Fruit fly (Drosophila melanogaster): ENCODE measurements around the gene CG7168.

Gene CG7168

dm6 chr3R:18243000-18243399 is 17.1 kb upstream of the CG7168 start:
- peak; percentile 97 for TF ChIP-seq CG17385 (GFP tag; optimal IDR thresholded peaks at IDR 0.05)
- peak; percentile 48 for TF ChIP-seq sqz (GFP tag; optimal IDR thresholded peaks at IDR 0.05)
- peak in 1 of 2 experiments; percentile 27 for TF ChIP-seq Trl (optimal IDR thresholded peaks at IDR 0.05)
- TF ChIP-seq Trl (GFP tag; optimal IDR thresholded peaks at IDR 0.05): no peak
- peak; percentile 22; the same call in 1 of the 2 replicates for TF ChIP-seq CG10321 (GFP tag; IDR thresholded peaks at IDR 0.05)
- TF ChIP-seq sob (GFP tag; IDR thresholded peaks at IDR 0.05): peak; percentile 2; the same call in 1 of the 2 replicates
- TF ChIP-seq nom (GFP tag; optimal IDR thresholded peaks at IDR 0.05): peak; percentile 27
- no peak for TF ChIP-seq en (GFP tag; optimal IDR thresholded peaks at IDR 0.05)
- no peak for TF ChIP-seq onecut (GFP tag; IDR thresholded peaks at IDR 0.05)
- peak; percentile 37 for TF ChIP-seq sens (GFP tag)
- no peak for TF ChIP-seq CG4617 (GFP tag; optimal IDR thresholded peaks at IDR 0.05; ENCODE audit: borderline replicate concordance)
- peak; percentile 55 for TF ChIP-seq CG1529 (GFP tag; optimal IDR thresholded peaks at IDR 0.05)
- TF ChIP-seq HLH4C (GFP tag; IDR thresholded peaks at IDR 0.05; ENCODE audit: partially characterized antibody): 0 out of 3 replicates have a peak, but pooled peaks have one; percentile 11
- TF ChIP-seq psq (GFP tag; optimal IDR thresholded peaks at IDR 0.05): peak; percentile 35
- TF ChIP-seq Nf-YA (GFP tag; IDR thresholded peaks at IDR 0.05): 0 out of 2 replicates have a peak, but pooled peaks have one; percentile 4

dm6 chr3R:18242089-18242955 is 16.4 kb upstream of the CG7168 start, which contains the start of the genes CG7156 and 14-3-3epsilon:
Gene CG7156, minus strand, starts transcription at chr3R:18242159.
Gene 14-3-3epsilon, plus strand, starts transcription at chr3R:18242531.
- peak; percentile 25; the same call in 1 of the 2 replicates for TF ChIP-seq onecut (GFP tag; IDR thresholded peaks at IDR 0.05)
- TF ChIP-seq CG4617 (GFP tag; optimal IDR thresholded peaks at IDR 0.05; ENCODE audit: borderline replicate concordance): peak; percentile 40
- peak; percentile 71 for TF ChIP-seq CG15601 (tag; optimal IDR thresholded peaks at IDR 0.05)
- TF ChIP-seq kay (GFP tag; optimal IDR thresholded peaks at IDR 0.05): peak; percentile 8
- TF ChIP-seq hbn (GFP tag; IDR thresholded peaks at IDR 0.05; ENCODE audit: partially characterized antibody): 0 out of 2 replicates have a peak, but pooled peaks have one; percentile 32
- TF ChIP-seq NfI (GFP tag; optimal IDR thresholded peaks at IDR 0.05): peak; percentile 47
- peak; percentile 60 for TF ChIP-seq CG9727 (GFP tag; optimal IDR thresholded peaks at IDR 0.05)
- peak; percentile 29 for TF ChIP-seq CG18619 (GFP tag; optimal IDR thresholded peaks at IDR 0.05)
- no peak for TF ChIP-seq fru (optimal IDR thresholded peaks at IDR 0.05)
- peak; percentile 65 for TF ChIP-seq Dp (GFP tag; optimal IDR thresholded peaks at IDR 0.05)
- TF ChIP-seq fd102C (GFP tag; optimal IDR thresholded peaks at IDR 0.05): no peak
- peak; percentile 55; the same call in 2 of the 3 replicates for TF ChIP-seq so (GFP tag; IDR thresholded peaks at IDR 0.05)
- no peak for TF ChIP-seq bigmax (GFP tag; optimal IDR thresholded peaks at IDR 0.05)
- no peak for TF ChIP-seq CG6683 (GFP tag; optimal IDR thresholded peaks at IDR 0.05)
- peak; percentile 32 for TF ChIP-seq CHES-1-like (GFP tag; optimal IDR thresholded peaks at IDR 0.05)
- peak; percentile 49 for TF ChIP-seq CG8388 (GFP tag; optimal IDR thresholded peaks at IDR 0.05)
- no peak for TF ChIP-seq CG6765 (GFP tag; optimal IDR thresholded peaks at IDR 0.05)
- no peak for TF ChIP-seq CG5953 (GFP tag; IDR thresholded peaks at IDR 0.05)
- no peak for TF ChIP-seq CG8089 (GFP tag; optimal IDR thresholded peaks at IDR 0.05)
- TF ChIP-seq CG2199 (GFP tag; IDR thresholded peaks at IDR 0.05): no peak
- peak; percentile 20; the same call in 1 of the 2 replicates for TF ChIP-seq sob (GFP tag; IDR thresholded peaks at IDR 0.05)
- no peak for TF ChIP-seq CG1832 (GFP tag; optimal IDR thresholded peaks at IDR 0.05)
- no peak for TF ChIP-seq dati (GFP tag; IDR thresholded peaks at IDR 0.05)
- peak; percentile 66 for TF ChIP-seq CTCF (GFP tag; optimal IDR thresholded peaks at IDR 0.05)
- no peak for TF ChIP-seq schlank (tag; optimal IDR thresholded peaks at IDR 0.05)
- peak; percentile 32; the same call in 1 of the 2 replicates for TF ChIP-seq CG10366 (GFP tag; IDR thresholded peaks at IDR 0.05)
- TF ChIP-seq gcm (GFP tag; optimal IDR thresholded peaks at IDR 0.05): peak; percentile 69
- TF ChIP-seq pnt (GFP tag; optimal IDR thresholded peaks at IDR 0.05): no peak
- peak; percentile 30 for TF ChIP-seq CG8924 (tag; optimal IDR thresholded peaks at IDR 0.05)
- TF ChIP-seq Usf (GFP tag; optimal IDR thresholded peaks at IDR 0.05): no peak
- TF ChIP-seq CG31388 (GFP tag; optimal IDR thresholded peaks at IDR 0.05): no peak
- no peak for TF ChIP-seq Dip2 (GFP tag; IDR thresholded peaks at IDR 0.05)
- TF ChIP-seq CG31365 (tag; optimal IDR thresholded peaks at IDR 0.05): no peak
- no peak for TF ChIP-seq sd (tag; optimal IDR thresholded peaks at IDR 0.05)
- no peak for TF ChIP-seq CG12744 (GFP tag; optimal IDR thresholded peaks at IDR 0.05)
- TF ChIP-seq tgo (GFP tag; IDR thresholded peaks at IDR 0.05): peak; percentile 22; the same call in 1 of the 3 replicates
- TF ChIP-seq Oaz (GFP tag; IDR thresholded peaks at IDR 0.05): no peak

All from whole organism, embryonic.